Worm (Caenorhabditis elegans) whole organism, midembryonic: Measurements from ENCODE around the gene T10D4.15.

Experiments used
- T22C8.4 ChIP-seq: fragments of 200-800 bp; sonication (Bioruptor generic); IDR thresholded peaks from 2 replicates; pipeline ENCODE4 v1.3.6; 2022; ENCODE audit warnings: missing genetic modification characterization, missing compliant biosample characterization
- flt-1 ChIP-seq: fragments of 200-800 bp; sonication (Bioruptor generic); IDR thresholded peaks from 2 replicates; pipeline ENCODE4 v1.3.6; 2022; ENCODE audit warnings: missing genetic modification characterization, missing compliant biosample characterization
- klf-2 ChIP-seq: fragments of 200-800 bp; sonication (Bioruptor generic); conservative IDR thresholded peaks from 2 replicates; pipeline ENCODE4 v1.3.6; 2022; ENCODE audit warnings: missing genetic modification reagents, missing genetic modification characterization, missing compliant biosample characterization
- med-1 ChIP-seq: sonication (generic microtip); optimal IDR thresholded peaks from 2 replicates; lab custom pipeline; 2017; ENCODE audit warnings: missing genetic modification characterization, mild to moderate bottlenecking, missing compliant biosample characterization, antibody characterized with exemption, missing genetic modification reagents; ENCODE audit not compliant: insufficient read depth
- ztf-23 ChIP-seq: fragments of 200-800 bp; sonication (Bioruptor generic); IDR thresholded peaks from 2 replicates; pipeline ENCODE4 v1.3.6; 2022; ENCODE audit warnings: missing genetic modification reagents, missing genetic modification characterization, missing compliant biosample characterization
- ztf-29 ChIP-seq: fragments of 200-800 bp; sonication (Bioruptor generic); IDR thresholded peaks from 2 replicates; pipeline ENCODE4 v1.3.6; 2022; ENCODE audit warnings: missing genetic modification reagents, missing genetic modification characterization, missing compliant biosample characterization

DNA sequence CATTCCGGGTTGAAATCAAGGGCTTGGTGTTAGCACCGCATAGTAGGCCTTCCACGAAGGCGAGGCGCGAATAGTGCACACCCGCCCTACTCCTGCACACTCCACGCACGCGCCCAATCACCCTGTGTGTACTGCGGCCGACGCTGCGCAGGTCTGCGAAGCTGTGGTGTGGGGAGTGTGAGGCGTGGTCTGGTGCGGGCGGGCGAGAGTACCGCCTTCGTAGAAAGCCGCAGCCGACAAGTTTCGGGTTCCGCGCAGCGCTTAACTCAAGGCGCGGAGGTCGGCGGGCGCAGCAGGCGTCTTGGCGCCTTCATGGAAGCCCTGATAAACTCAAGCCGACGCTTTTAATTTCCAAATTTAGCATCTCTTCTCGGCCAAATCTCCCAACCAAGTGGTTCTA lies 37.8 kb upstream of the T10D4.15 start:
- TF ChIP-seq med-1 (GFP tag; lab: Kevin White, UChicago) (no peak), flt-1 (no peak), ztf-23 (GFP tag; lab: Robert Waterston, UW) (no peak), klf-2 (GFP tag; lab: Robert Waterston, UW) (no peak), T22C8.4 (no peak), ztf-29 (GFP tag; lab: Robert Waterston, UW) (no peak)
